Worm (Caenorhabditis elegans) whole organism, L4 larva: Measurements from ENCODE around the gene Y2H9A.4.

ENCODE experiments used
- D1046.2 ChIP-seq: fragments of 200-800 bp; sonication (Bioruptor generic); IDR thresholded peaks from 2 replicates; pipeline ENCODE4 v1.3.6; 2022; ENCODE audit warnings: missing genetic modification characterization, missing compliant biosample characterization
- F10B5.3 ChIP-seq: sonication (generic microtip); optimal IDR thresholded peaks from 2 replicates; lab custom pipeline; 2016; ENCODE audit warnings: mild to moderate bottlenecking, missing genetic modification characterization, missing compliant biosample characterization
- F37D6.2 ChIP-seq: sonication (generic microtip); optimal IDR thresholded peaks from 2 replicates; lab custom pipeline; 2016; ENCODE audit warnings: mild to moderate bottlenecking, missing genetic modification characterization, missing compliant biosample characterization
- F44E2.7 ChIP-seq: fragments of 200-800 bp; sonication (Bioruptor generic); IDR thresholded peaks from 2 replicates; pipeline ENCODE4 v2.1.2; 2022; ENCODE audit warnings: missing genetic modification characterization, missing compliant biosample characterization
- T26A8.4 ChIP-seq: fragments of 200-800 bp; sonication (Bioruptor generic); IDR thresholded peaks from 2 replicates; pipeline ENCODE4 v1.3.6; 2022; ENCODE audit warnings: missing genetic modification characterization, missing compliant biosample characterization
- Y105C5A.15 ChIP-seq: fragments of 200-800 bp; sonication (Bioruptor generic); IDR thresholded peaks from 2 replicates; pipeline ENCODE4 v1.3.6; 2022; ENCODE audit warnings: missing genetic modification characterization, missing compliant biosample characterization
- Y5F2A.4 ChIP-seq: fragments of 200-800 bp; sonication (Bioruptor generic); optimal IDR thresholded peaks from 2 replicates; lab custom pipeline; 2018; ENCODE audit warnings: mild to moderate bottlenecking, missing genetic modification characterization, missing compliant biosample characterization
- aha-1 ChIP-seq: fragments of 150-350 bp; peaks from one replicate; lab custom pipeline; 2014; ENCODE audit warnings: missing biosample characterization, missing genetic modification characterization
- aly-2 ChIP-seq: sonication (generic microtip); optimal IDR thresholded peaks from 2 replicates; lab custom pipeline; 2018; ENCODE audit warnings: missing biosample characterization, missing genetic modification characterization
- arid-1 ChIP-seq: fragments of 200-800 bp; sonication (Bioruptor generic); conservative IDR thresholded peaks from 2 replicates; pipeline ENCODE4 v1.3.6; 2022; ENCODE audit warnings: missing genetic modification reagents, missing genetic modification characterization, missing compliant biosample characterization
- attf-4 ChIP-seq: sonication (generic microtip); optimal IDR thresholded peaks from 3 replicates; lab custom pipeline; 2017; ENCODE audit warnings: missing biosample characterization, missing genetic modification characterization
- ceh-28 ChIP-seq: fragments of 150-350 bp; optimal IDR thresholded peaks from 2 replicates; lab custom pipeline; 2014; ENCODE audit warnings: missing biosample characterization, missing genetic modification reagents, missing genetic modification characterization
- ceh-32 ChIP-seq: sonication (generic microtip); optimal IDR thresholded peaks from 2 replicates; lab custom pipeline; 2016; ENCODE audit warnings: mild to moderate bottlenecking, missing genetic modification characterization, missing compliant biosample characterization; ENCODE audit not compliant: poor library complexity
- ceh-44 ChIP-seq: fragments of 200-800 bp; sonication (Bioruptor generic); IDR thresholded peaks from 2 replicates; pipeline ENCODE4 v1.3.6; 2022; ENCODE audit warnings: missing genetic modification reagents, missing genetic modification characterization, missing compliant biosample characterization
- ceh-82 ChIP-seq: sonication (generic microtip); optimal IDR thresholded peaks from 2 replicates; lab custom pipeline; 2017; ENCODE audit warnings: missing biosample characterization, missing genetic modification characterization
- daf-16 ChIP-seq, 3 experiments: sonication (generic microtip); optimal IDR thresholded peaks; 2 replicates each; lab custom pipeline; 2016 to 2017; ENCODE audit warnings: missing genetic modification characterization in 3 of 3, missing genetic modification reagents in 3 of 3, mild to moderate bottlenecking in 2 of 3, missing compliant biosample characterization in 2 of 3, missing biosample characterization in 1 of 3, moderate library complexity in 1 of 3
- daf-19 ChIP-seq: fragments of 200-800 bp; sonication (Bioruptor generic); conservative IDR thresholded peaks from 2 replicates; pipeline ENCODE4 v1.3.6; 2022; ENCODE audit warnings: missing genetic modification characterization, missing compliant biosample characterization
- dmd-6 ChIP-seq: fragments of 200-800 bp; sonication (Bioruptor generic); IDR thresholded peaks from 2 replicates; pipeline ENCODE4 v1.3.6; 2022; ENCODE audit warnings: missing genetic modification reagents, missing genetic modification characterization, missing compliant biosample characterization
- dmd-8 ChIP-seq: fragments of 200-800 bp; sonication (Bioruptor generic); IDR thresholded peaks from 2 replicates; pipeline ENCODE4 v1.3.6; 2022; ENCODE audit warnings: missing genetic modification characterization, missing compliant biosample characterization
- dmd-9 ChIP-seq: fragments of 200-800 bp; sonication (Bioruptor generic); IDR thresholded peaks from 2 replicates; pipeline ENCODE4 v1.3.6; 2022; ENCODE audit warnings: missing genetic modification reagents, missing genetic modification characterization, missing compliant biosample characterization
- duxl-1 ChIP-seq: sonication (generic microtip); optimal IDR thresholded peaks from 2 replicates; lab custom pipeline; 2016; ENCODE audit warnings: mild to moderate bottlenecking, missing genetic modification characterization, moderate library complexity, missing compliant biosample characterization; ENCODE audit not compliant: poor library complexity
- egl-43 ChIP-seq: fragments of 200-800 bp; sonication (Bioruptor generic); IDR thresholded peaks from 2 replicates; pipeline ENCODE4 v1.3.6; 2022; ENCODE audit warnings: missing genetic modification reagents, missing genetic modification characterization, missing compliant biosample characterization
- fos-1 ChIP-seq: fragments of 150-350 bp; optimal IDR thresholded peaks from 2 replicates; lab custom pipeline; 2014; ENCODE audit warnings: missing biosample characterization, missing genetic modification characterization
- hlh-11 ChIP-seq: fragments of 200-800 bp; sonication (Bioruptor generic); optimal IDR thresholded peaks from 2 replicates; lab custom pipeline; 2018; ENCODE audit warnings: mild to moderate bottlenecking, missing genetic modification characterization, missing compliant biosample characterization
- lin-1 ChIP-seq: fragments of 200-800 bp; sonication (Bioruptor generic); IDR thresholded peaks from 2 replicates; pipeline ENCODE4 v1.3.6; 2022; ENCODE audit warnings: missing genetic modification reagents, missing genetic modification characterization, missing compliant biosample characterization
- mdl-1 ChIP-seq, 2 experiments: fragments of 150-350 bp in 1 of 2; sonication (generic microtip) in 1 of 2; optimal IDR thresholded peaks; 2 replicates each; lab custom pipeline; 2014 to 2017; ENCODE audit warnings: missing biosample characterization in 2 of 2, missing genetic modification characterization in 2 of 2
- mdt-29 ChIP-seq: fragments of 200-800 bp; sonication (Bioruptor generic); IDR thresholded peaks from 2 replicates; pipeline ENCODE4 v1.3.6; 2022; ENCODE audit warnings: missing genetic modification reagents, missing genetic modification characterization, missing compliant biosample characterization
- nhr-11 ChIP-seq: fragments of 150-350 bp; optimal IDR thresholded peaks from 2 replicates; lab custom pipeline; 2014; ENCODE audit warnings: missing biosample characterization, missing genetic modification characterization
- nhr-28 ChIP-seq: fragments of 150-350 bp; optimal IDR thresholded peaks from 2 replicates; lab custom pipeline; 2014; ENCODE audit warnings: missing biosample characterization, missing genetic modification characterization
- nhr-41 ChIP-seq: fragments of 200-800 bp; sonication (Bioruptor generic); IDR thresholded peaks from 2 replicates; pipeline ENCODE4 v1.3.6; 2022; ENCODE audit warnings: missing genetic modification reagents, missing genetic modification characterization, missing compliant biosample characterization
- nhr-6 ChIP-seq: fragments of 150-350 bp; optimal IDR thresholded peaks from 2 replicates; lab custom pipeline; 2014; ENCODE audit warnings: missing biosample characterization, missing genetic modification characterization
- pqm-1 ChIP-seq: sonication (generic microtip); optimal IDR thresholded peaks from 2 replicates; lab custom pipeline; 2017; ENCODE audit warnings: missing biosample characterization, missing genetic modification characterization
- rbr-2 ChIP-seq: sonication (generic microtip); optimal IDR thresholded peaks from 2 replicates; lab custom pipeline; 2016; ENCODE audit warnings: missing genotype, missing genetic modification characterization, missing compliant biosample characterization
- saeg-2 ChIP-seq: fragments of 200-800 bp; sonication (Bioruptor generic); IDR thresholded peaks from 2 replicates; pipeline ENCODE4 v1.3.6; 2022; ENCODE audit warnings: missing genetic modification reagents, missing genetic modification characterization, missing compliant biosample characterization
- unc-62 ChIP-seq, 3 experiments: fragments of 150-350 bp in 1 of 3; sonication (generic microtip); optimal IDR thresholded peaks in 2 of 3; peaks in 1 of 3; 1 replicate in 1 of 3; 2 replicates in 2 of 3; lab custom pipeline; 2014 to 2017; ENCODE audit warnings: missing biosample characterization in 3 of 3, missing genetic modification characterization in 3 of 3, missing genetic modification reagents in 3 of 3, missing genotype in 1 of 3
- zag-1 ChIP-seq: fragments of 150-350 bp; optimal IDR thresholded peaks from 2 replicates; lab custom pipeline; 2014; ENCODE audit warnings: missing biosample characterization, missing genetic modification characterization
- ztf-7 ChIP-seq: fragments of 150-350 bp; optimal IDR thresholded peaks from 2 replicates; lab custom pipeline; 2014; ENCODE audit warnings: missing biosample characterization, missing genetic modification characterization

The Y2H9A.4 gene

DNA sequence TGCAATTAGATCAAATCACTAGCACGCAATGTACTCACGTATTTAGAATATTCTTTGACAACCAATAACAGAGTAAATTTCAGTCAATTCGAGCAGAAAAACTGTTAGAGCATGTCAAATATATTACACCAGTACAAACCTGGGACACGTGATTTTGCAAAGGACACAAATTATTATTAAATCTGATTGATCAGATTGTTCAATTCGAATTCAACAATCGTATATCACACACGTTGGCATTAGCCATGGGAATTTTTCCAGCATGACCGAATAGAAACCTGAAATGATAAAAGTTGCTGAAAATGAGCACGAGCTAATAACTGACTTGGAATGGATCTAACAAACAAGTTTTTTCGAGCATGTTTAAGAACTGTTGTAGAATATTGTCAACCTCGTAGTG is 22.7 kb upstream of the Y2H9A.4 start, which contains the start of gene srv-9:
TSS of gene srv-9 (minus strand) at position 101 of the 400 bp plus-strand sequence.
- peak; percentile 44 for TF ChIP-seq aha-1
- TF ChIP-seq zag-1 (tag; lab: Kevin White, UChicago) = no peak
- TF ChIP-seq nhr-6 = no peak

DNA sequence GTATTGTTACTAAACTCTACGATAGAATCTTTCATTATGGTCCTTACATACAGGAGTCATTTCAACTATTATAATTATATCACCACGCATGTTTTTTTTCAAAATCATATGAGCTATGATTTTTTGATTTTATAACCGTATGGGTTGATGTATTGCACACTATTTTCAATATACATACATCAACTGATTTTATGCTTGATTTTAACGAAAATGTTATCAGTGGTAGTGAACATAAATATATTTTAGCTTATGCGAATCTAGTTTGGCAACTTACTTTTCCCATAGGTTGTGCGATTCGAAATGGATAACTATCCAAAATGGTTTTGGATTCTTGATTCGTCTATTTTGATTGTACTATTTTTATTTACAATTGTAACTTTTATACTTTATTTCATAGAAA is 22.1 kb upstream of the Y2H9A.4 start, which contains the start of gene srv-10:
TSS of gene srv-10 (plus strand) at position 301 of the 400 bp plus-strand sequence.
- no peak for TF ChIP-seq dmd-8 (GFP tag; lab: Robert Waterston, UW)
- TF ChIP-seq hlh-11 (tag; lab: Kevin White, UChicago) = no peak
- TF ChIP-seq nhr-11 (tag; lab: Kevin White, UChicago) = no peak
- no peak for TF ChIP-seq ceh-44 (GFP tag; lab: Robert Waterston, UW)
- TF ChIP-seq F10B5.3 = no peak
- TF ChIP-seq rbr-2 (tag; lab: Kevin White, UChicago) = no peak
- no peak for TF ChIP-seq aly-2
- TF ChIP-seq nhr-28 (tag; lab: Kevin White, UChicago) = no peak
- no peak for TF ChIP-seq dmd-6 (GFP tag; lab: Robert Waterston, UW)
- TF ChIP-seq F44E2.7 = no peak
- no peak for TF ChIP-seq Y105C5A.15 (GFP tag; lab: Robert Waterston, UW)
- TF ChIP-seq ceh-82 = no peak
- TF ChIP-seq T26A8.4 (GFP tag; lab: Robert Waterston, UW) = no peak
- TF ChIP-seq pqm-1 (tag; lab: Kevin White, UChicago) = no peak
- TF ChIP-seq duxl-1 (tag; lab: Kevin White, UChicago) = no peak

DNA sequence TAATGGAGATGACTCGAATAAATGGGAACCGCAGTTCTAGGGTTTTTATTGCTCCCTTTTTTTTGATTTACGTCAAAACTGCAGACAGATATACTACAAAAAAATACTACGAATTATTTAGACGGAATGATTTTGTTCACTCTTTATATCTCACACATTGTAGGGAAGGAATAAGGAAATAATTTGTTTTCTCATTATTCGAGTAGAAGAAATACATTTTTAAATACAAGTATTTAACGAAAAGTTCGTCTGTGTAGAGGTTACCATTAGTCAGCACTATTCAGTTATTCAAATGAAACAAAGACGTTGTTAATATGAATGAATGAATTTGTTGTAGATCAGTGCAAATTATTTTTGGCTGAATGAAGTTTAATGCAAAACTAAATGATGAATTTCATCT is 18.9 kb upstream of the Y2H9A.4 start, which contains the start of gene srd-18:
TSS of gene srd-18 (minus strand) at position 101 of the 400 bp plus-strand sequence.
- no peak for TF ChIP-seq mdl-1 (tag; optimal IDR thresholded peaks at IDR 0.05; lab: Kevin White, UChicago)
- TF ChIP-seq saeg-2 (GFP tag; lab: Robert Waterston, UW) = no peak
- TF ChIP-seq dmd-6 (GFP tag; lab: Robert Waterston, UW) = no peak
- no peak for TF ChIP-seq F37D6.2 (tag; lab: Kevin White, UChicago)
- TF ChIP-seq dmd-9 (GFP tag; lab: Robert Waterston, UW) = no peak
- TF ChIP-seq ceh-44 (GFP tag; lab: Robert Waterston, UW) = no peak
- TF ChIP-seq daf-19 = no peak
- no peak for TF ChIP-seq nhr-41
- TF ChIP-seq ztf-7 (tag; lab: Kevin White, UChicago) = no peak
- TF ChIP-seq Y105C5A.15 (GFP tag; lab: Robert Waterston, UW) = no peak
- TF ChIP-seq D1046.2 (GFP tag; lab: Robert Waterston, UW) = no peak
- TF ChIP-seq unc-62 (GFP tag; optimal IDR thresholded peaks at IDR 0.05 in 1 of 2; lab: Kevin White, UChicago) = no peak
- no peak for TF ChIP-seq unc-62 (tag; optimal IDR thresholded peaks at IDR 0.05; lab: Kevin White, UChicago)
- no peak for TF ChIP-seq mdt-29 (GFP tag; lab: Robert Waterston, UW)
- TF ChIP-seq ceh-32 (tag; lab: Kevin White, UChicago) = no peak
- no peak for TF ChIP-seq fos-1

DNA sequence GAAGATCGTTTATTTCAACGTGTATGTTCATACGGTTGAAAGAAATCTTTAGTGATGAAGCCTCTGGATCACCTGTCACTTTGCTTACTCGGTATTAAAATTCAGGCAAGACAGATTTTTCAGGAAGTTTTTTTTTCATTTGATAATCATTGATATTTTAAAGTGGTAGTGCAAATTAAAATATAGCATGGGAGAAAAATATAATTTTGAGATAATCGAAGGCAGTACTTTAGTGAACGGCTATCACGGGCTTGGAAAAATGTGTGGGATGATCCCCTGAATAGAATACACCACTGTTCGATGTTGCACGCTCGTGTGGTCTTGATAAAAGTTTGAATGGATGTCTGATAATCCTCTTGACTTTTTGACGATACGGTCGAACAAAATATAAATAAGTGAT is 18.3 kb upstream of the Y2H9A.4 start:
- peak in 1 of 2 experiments; percentile 96 for TF ChIP-seq unc-62 (GFP tag; optimal IDR thresholded peaks at IDR 0.05 in 1 of 2; lab: Kevin White, UChicago)
- no peak for TF ChIP-seq unc-62 (tag; optimal IDR thresholded peaks at IDR 0.05; lab: Kevin White, UChicago)
- no peak for TF ChIP-seq lin-1

DNA sequence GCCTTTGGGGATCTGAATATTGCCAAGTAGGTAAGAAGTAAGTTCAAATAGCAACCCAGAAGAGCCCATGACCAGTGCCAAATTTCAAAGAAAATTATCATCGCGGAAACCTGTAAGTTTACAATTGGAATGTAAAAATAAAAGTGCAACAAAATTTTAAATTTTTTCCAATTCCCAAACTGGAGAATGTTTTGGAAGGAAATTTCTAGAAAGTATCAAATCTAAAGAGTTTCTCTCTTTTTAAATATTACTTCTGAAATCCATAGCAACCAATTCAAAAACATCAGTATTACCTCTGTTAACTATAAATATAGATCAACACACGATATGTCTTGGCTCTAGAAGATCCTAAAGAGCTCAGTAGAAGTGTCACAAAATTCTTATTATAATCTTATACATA is 17.0 kb upstream of the Y2H9A.4 start, which contains the start of gene srd-19:
TSS of gene srd-19 (minus strand) at position 101 of the 400 bp plus-strand sequence.
- no peak for TF ChIP-seq ceh-28
- no peak for TF ChIP-seq daf-16 (GFP tag; optimal IDR thresholded peaks at IDR 0.05; lab: Kevin White, UChicago)
- no peak for TF ChIP-seq daf-16 (tag; optimal IDR thresholded peaks at IDR 0.05; lab: Kevin White, UChicago)
- no peak for TF ChIP-seq attf-4 (tag; lab: Kevin White, UChicago)
- TF ChIP-seq nhr-41 = no peak
- TF ChIP-seq egl-43 (GFP tag; lab: Robert Waterston, UW) = no peak
- no peak for TF ChIP-seq arid-1 (GFP tag; lab: Robert Waterston, UW)
- TF ChIP-seq unc-62 (GFP tag; optimal IDR thresholded peaks at IDR 0.05 in 1 of 2; lab: Kevin White, UChicago) = no peak
- no peak for TF ChIP-seq unc-62 (tag; optimal IDR thresholded peaks at IDR 0.05; lab: Kevin White, UChicago)
- no peak for TF ChIP-seq Y5F2A.4 (GFP tag; lab: Kevin White, UChicago)
- TF ChIP-seq daf-19 = no peak
